Fruit fly (Drosophila melanogaster) S2 (cell line): ENCODE data around the gene mmy.
A peak's percentile ranks its signal among the peaks of the same experiment; 100 is the strongest.

Experiments
- CG8478 ChIP-seq: fragments of >200 bp; optimal IDR thresholded peaks from 2 replicates; lab custom pipeline; 2018
- CTCF ChIP-seq, 2 experiments: fragments of >200 bp; optimal IDR thresholded peaks; 2 replicates each; lab custom pipeline; 2018

Gene mmy

dm6 chr2L:6479226-6479906, 5.7 kb upstream of the mmy start:
- TF ChIP-seq CTCF (optimal IDR thresholded peaks at IDR 0.05; lab: Kevin White, UChicago) (no peak), CG8478 (lab: Kevin White, UChicago) (no peak)

dm6 chr2L:6476753-6477152, 3.0 kb upstream of the mmy start, which contains the start of gene CG9536:
CG9536 (minus strand) TSS chr2L:6476975.
- no peak for TF ChIP-seq CTCF (optimal IDR thresholded peaks at IDR 0.05; lab: Kevin White, UChicago)
- no peak for TF ChIP-seq CG8478 (lab: Kevin White, UChicago)

dm6 chr2L:6474878-6475582, 1.3 kb upstream of the mmy start:
- no peak for TF ChIP-seq CG8478 (lab: Kevin White, UChicago)
- no peak for TF ChIP-seq CTCF (optimal IDR thresholded peaks at IDR 0.05; lab: Kevin White, UChicago)

dm6 chr2L:6474298-6474697, 594 bp upstream of the mmy start:
- TF ChIP-seq CTCF (optimal IDR thresholded peaks at IDR 0.05; lab: Kevin White, UChicago) (no peak), CG8478 (lab: Kevin White, UChicago) (no peak)

- no peak for TF ChIP-seq CG8478 (lab: Kevin White, UChicago)
- TF ChIP-seq CTCF (optimal IDR thresholded peaks at IDR 0.05; lab: Kevin White, UChicago): no peak
Measured at dm6 chr2L:6471978-6472776, 1.5 kb downstream of the mmy start.

- TF ChIP-seq CG8478 (lab: Kevin White, UChicago): no peak
- TF ChIP-seq CTCF (optimal IDR thresholded peaks at IDR 0.05; lab: Kevin White, UChicago): no peak
Measured at dm6 chr2L:6470100-6470644, 3.5 kb downstream of the mmy start.

dm6 chr2L:6467509-6467908, 6.2 kb downstream of the mmy start, which contains the start of gene HemK1:
HemK1 (minus strand) TSS chr2L:6467698.
- TF ChIP-seq CTCF (optimal IDR thresholded peaks at IDR 0.05; lab: Kevin White, UChicago) (peak in 1 of 2 experiments; percentile 24), CG8478 (lab: Kevin White, UChicago) (no peak)

- TF ChIP-seq CG8478 (lab: Kevin White, UChicago) (no peak), CTCF (optimal IDR thresholded peaks at IDR 0.05; lab: Kevin White, UChicago) (no peak)
Measured at dm6 chr2L:6465497-6465896, 8.2 kb downstream of the mmy start, which contains the start of gene Rchy1. Rchy1 (minus strand) TSS chr2L:6465669.

dm6 chr2L:6464780-6465179, 8.9 kb downstream of the mmy start:
- no peak for TF ChIP-seq CG8478 (lab: Kevin White, UChicago)
- TF ChIP-seq CTCF (optimal IDR thresholded peaks at IDR 0.05; lab: Kevin White, UChicago): no peak

dm6 chr2L:6464270-6464669, 9.4 kb downstream of the mmy start:
- TF ChIP-seq CTCF (optimal IDR thresholded peaks at IDR 0.05; lab: Kevin White, UChicago) (no peak), CG8478 (lab: Kevin White, UChicago) (no peak)

- TF ChIP-seq CTCF (optimal IDR thresholded peaks at IDR 0.05; lab: Kevin White, UChicago): no peak
- TF ChIP-seq CG8478 (lab: Kevin White, UChicago): no peak
Measured at dm6 chr2L:6463392-6463791, 10.3 kb downstream of the mmy start.

dm6 chr2L:6462259-6462658, 11.4 kb downstream of the mmy start:
- no peak for TF ChIP-seq CTCF (optimal IDR thresholded peaks at IDR 0.05; lab: Kevin White, UChicago)

- TF ChIP-seq CG8478 (lab: Kevin White, UChicago) (no peak), CTCF (optimal IDR thresholded peaks at IDR 0.05; lab: Kevin White, UChicago) (no peak)
Measured at dm6 chr2L:6461497-6461896, 12.2 kb downstream of the mmy start.

dm6 chr2L:6457583-6457982, 16.1 kb downstream of the mmy start:
- TF ChIP-seq CTCF (optimal IDR thresholded peaks at IDR 0.05; lab: Kevin White, UChicago): no peak
- TF ChIP-seq CG8478 (lab: Kevin White, UChicago): no peak
